Fruit fly (Drosophila melanogaster): ENCODE measurements around the gene wls.

DNA sequence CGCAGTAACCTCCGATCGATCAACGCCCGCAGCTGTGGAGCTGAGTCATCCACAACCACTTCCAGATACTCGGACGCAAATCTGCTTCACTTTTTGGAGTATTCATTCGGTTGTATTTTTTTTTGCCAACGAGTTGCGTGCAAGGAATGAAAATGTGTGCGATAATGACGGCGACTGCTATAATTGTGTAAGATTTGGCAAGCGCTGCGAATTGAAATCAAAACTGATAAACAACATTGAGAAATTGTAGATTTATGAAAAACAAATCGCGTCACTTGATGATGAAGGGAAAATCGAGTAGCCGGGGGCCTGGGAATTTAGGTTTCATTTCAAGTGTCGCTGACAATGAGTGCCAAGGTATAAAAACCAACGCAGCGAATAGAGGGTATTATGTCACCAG, 49.5 kb upstream of the wls start:
- TF ChIP-seq CG8478 (optimal IDR thresholded peaks at IDR 0.05) (no peak), CTCF (optimal IDR thresholded peaks at IDR 0.05) (no peak)
